Fruit fly (Drosophila melanogaster) whole organism, embryonic: ENCODE results near the gene CG7329.

Experiments used
- CG1024 ChIP-seq: fragments of 200-800 bp; sonication (Bioruptor generic); IDR thresholded peaks from 2 replicates; pipeline ENCODE4 v1.3.6; 2022; ENCODE audit warnings: missing biosample characterization, missing genetic modification characterization
- CG10543 ChIP-seq: fragments of 200-800 bp; sonication (Bioruptor generic); optimal IDR thresholded peaks from 3 replicates; lab custom pipeline; 2017; ENCODE audit warnings: missing biosample characterization, mild to moderate bottlenecking, missing genetic modification characterization, moderate library complexity
- CG11504 ChIP-seq: fragments of 200-800 bp; sonication (Bioruptor generic); optimal IDR thresholded peaks from 3 replicates; lab custom pipeline; 2019; ENCODE audit warnings: missing biosample characterization, mild to moderate bottlenecking, missing genetic modification characterization, moderate library complexity
- CG11723 ChIP-seq: fragments of 200-800 bp; sonication (Bioruptor generic); optimal IDR thresholded peaks from 2 replicates; lab custom pipeline; 2017; ENCODE audit warnings: missing biosample characterization, mild to moderate bottlenecking, missing genetic modification characterization
- CG1233 ChIP-seq: fragments of 200-800 bp; sonication (Bioruptor generic); optimal IDR thresholded peaks from 4 replicates; lab custom pipeline; 2018; ENCODE audit warnings: missing biosample characterization, mild to moderate bottlenecking, missing genetic modification characterization
- CG13775 ChIP-seq: fragments of 200-800 bp; sonication (Bioruptor generic); optimal IDR thresholded peaks from 3 replicates; lab custom pipeline; 2017; ENCODE audit warnings: missing biosample characterization, mild to moderate bottlenecking, missing genetic modification characterization
- CG17328 ChIP-seq: fragments of 200-800 bp; sonication (Bioruptor generic); IDR thresholded peaks from 2 replicates; pipeline ENCODE4 v1.3.6; 2022; ENCODE audit warnings: missing biosample characterization, missing genetic modification characterization
- CG18011 ChIP-seq: fragments of 200-800 bp; sonication (Bioruptor generic); optimal IDR thresholded peaks from 2 replicates; lab custom pipeline; 2017; ENCODE audit warnings: missing biosample characterization, missing genetic modification characterization, mild to moderate bottlenecking, moderate library complexity, missing genotype
- CG2678 ChIP-seq: fragments of 200-800 bp; sonication (Bioruptor generic); optimal IDR thresholded peaks from 3 replicates; lab custom pipeline; 2019; ENCODE audit warnings: missing biosample characterization, mild to moderate bottlenecking, missing genetic modification characterization, moderate library complexity
- CG30403 ChIP-seq: fragments of 200-800 bp; sonication (Bioruptor generic); optimal IDR thresholded peaks from 3 replicates; lab custom pipeline; 2016; ENCODE audit warnings: missing biosample characterization, missing genetic modification characterization
- CG33213 ChIP-seq: fragments of 200-800 bp; sonication (Bioruptor generic); optimal IDR thresholded peaks from 3 replicates; lab custom pipeline; 2016; ENCODE audit warnings: missing biosample characterization, missing genetic modification characterization
- CG3407 ChIP-seq: fragments of 200-800 bp; sonication (Bioruptor generic); optimal IDR thresholded peaks from 2 replicates; lab custom pipeline; 2018; ENCODE audit warnings: missing biosample characterization, mild to moderate bottlenecking, missing genetic modification characterization
- CG34422 ChIP-seq: fragments of 200-800 bp; sonication (Bioruptor generic); IDR thresholded peaks from 3 replicates; pipeline ENCODE4 v1.3.6; 2022; ENCODE audit warnings: missing biosample characterization, missing genetic modification characterization
- CG6254 ChIP-seq: fragments of 200-800 bp; sonication (Bioruptor generic); optimal IDR thresholded peaks from 3 replicates; lab custom pipeline; 2017; ENCODE audit warnings: mild to moderate bottlenecking, missing biosample characterization, missing genetic modification reagents, missing genetic modification characterization
- CG6654 ChIP-seq: fragments of 200-800 bp; sonication (Bioruptor generic); optimal IDR thresholded peaks from 2 replicates; lab custom pipeline; 2017; ENCODE audit warnings: missing biosample characterization, mild to moderate bottlenecking, missing genetic modification characterization
- CG8388 ChIP-seq: fragments of 200-800 bp; sonication (Bioruptor generic); optimal IDR thresholded peaks from 2 replicates; lab custom pipeline; 2019; ENCODE audit warnings: missing biosample characterization, mild to moderate bottlenecking, missing genetic modification characterization, moderate library complexity
- Dbx ChIP-seq: fragments of 200-800 bp; sonication (Bioruptor generic); IDR thresholded peaks from 3 replicates; pipeline ENCODE4 v1.3.6; 2022; ENCODE audit warnings: missing biosample characterization, missing genetic modification characterization
- Dek ChIP-seq: fragments of 200-800 bp; sonication (Bioruptor generic); optimal IDR thresholded peaks from 3 replicates; lab custom pipeline; 2019; ENCODE audit warnings: missing biosample characterization, mild to moderate bottlenecking, missing genetic modification characterization, moderate library complexity
- Dp ChIP-seq: fragments of 200-800 bp; sonication (Bioruptor generic); optimal IDR thresholded peaks from 2 replicates; lab custom pipeline; 2018; ENCODE audit warnings: missing biosample characterization, mild to moderate bottlenecking, missing genetic modification characterization, moderate library complexity
- Elba2 ChIP-seq: fragments of 200-800 bp; sonication (Bioruptor generic); optimal IDR thresholded peaks from 3 replicates; lab custom pipeline; 2016; ENCODE audit warnings: missing biosample characterization, missing genetic modification characterization
- H15 ChIP-seq: fragments of 200-800 bp; sonication (Bioruptor generic); IDR thresholded peaks from 3 replicates; pipeline ENCODE4 v1.3.6; 2022; ENCODE audit warnings: missing biosample characterization, missing genetic modification characterization
- HmgD ChIP-seq: fragments of 200-800 bp; sonication (Bioruptor generic); optimal IDR thresholded peaks from 3 replicates; lab custom pipeline; 2016; ENCODE audit warnings: missing biosample characterization, missing genetic modification characterization
- MTF-1 ChIP-seq: fragments of 200-800 bp; sonication (Bioruptor generic); optimal IDR thresholded peaks from 2 replicates; lab custom pipeline; 2018; ENCODE audit warnings: missing biosample characterization, mild to moderate bottlenecking, missing genetic modification characterization, borderline replicate concordance
- Ptx1 ChIP-seq: fragments of 200-800 bp; sonication (Bioruptor generic); IDR thresholded peaks from 2 replicates; pipeline ENCODE4 v1.3.6; 2022; ENCODE audit warnings: missing biosample characterization, missing genetic modification characterization
- Six4 ChIP-seq: fragments of 200-800 bp; sonication (Bioruptor generic); optimal IDR thresholded peaks from 2 replicates; lab custom pipeline; 2016; ENCODE audit warnings: missing biosample characterization, missing genetic modification characterization
- aop ChIP-seq: fragments of 200-800 bp; sonication (Bioruptor generic); IDR thresholded peaks from 2 replicates; pipeline ENCODE4 v1.3.6; 2022; ENCODE audit warnings: missing biosample characterization, missing genetic modification characterization
- ato ChIP-seq: fragments of 200-800 bp; sonication (Bioruptor generic); IDR thresholded peaks from 2 replicates; pipeline ENCODE4 v1.3.6; 2022; ENCODE audit warnings: missing biosample characterization, missing genetic modification characterization; ENCODE audit not compliant: partially characterized antibody
- caup ChIP-seq: fragments of 200-800 bp; sonication (Bioruptor generic); optimal IDR thresholded peaks from 3 replicates; lab custom pipeline; 2017; ENCODE audit warnings: missing biosample characterization, mild to moderate bottlenecking, missing genetic modification characterization, moderate library complexity; ENCODE audit not compliant: severe bottlenecking
- chm ChIP-seq: fragments of 200-800 bp; sonication (Bioruptor generic); IDR thresholded peaks from 2 replicates; pipeline ENCODE4 v1.3.6; 2022; ENCODE audit warnings: missing biosample characterization, missing genetic modification characterization
- crp ChIP-seq, 2 experiments: fragments of 200-800 bp; sonication (Bioruptor generic); optimal IDR thresholded peaks; 2 replicates in 1 of 2; 3 replicates in 1 of 2; lab custom pipeline; 2017; ENCODE audit warnings: missing biosample characterization in 2 of 2, missing genetic modification characterization in 2 of 2, mild to moderate bottlenecking in 1 of 2, moderate library complexity in 1 of 2
- cwo ChIP-seq: fragments of 200-800 bp; sonication (Bioruptor generic); optimal IDR thresholded peaks from 3 replicates; lab custom pipeline; 2017; ENCODE audit warnings: missing biosample characterization, missing genetic modification characterization, mild to moderate bottlenecking, moderate library complexity, missing genetic modification reagents
- dmrt11E ChIP-seq: fragments of 200-800 bp; sonication (Bioruptor generic); optimal IDR thresholded peaks from 3 replicates; lab custom pipeline; 2018; ENCODE audit warnings: missing biosample characterization, mild to moderate bottlenecking, missing genetic modification characterization, moderate library complexity
- eve ChIP-seq, 2 experiments: fragments of >200 bp; optimal IDR thresholded peaks; 2 replicates each; lab custom pipeline; 2017; ENCODE audit warnings: missing biosample characterization in 2 of 2, missing genetic modification characterization in 2 of 2
- fu2 ChIP-seq: fragments of 200-800 bp; sonication (Bioruptor generic); optimal IDR thresholded peaks from 2 replicates; lab custom pipeline; 2016; ENCODE audit warnings: missing biosample characterization, missing genetic modification characterization
- gfzf ChIP-seq: fragments of 200-800 bp; sonication (Bioruptor generic); optimal IDR thresholded peaks from 2 replicates; lab custom pipeline; 2016; ENCODE audit warnings: missing biosample characterization, mild to moderate bottlenecking, missing genetic modification characterization, moderate library complexity
- hb ChIP-seq: fragments of 200-800 bp; sonication (Bioruptor generic); IDR thresholded peaks from 3 replicates; pipeline ENCODE4 v1.3.6; 2022; ENCODE audit warnings: missing biosample characterization, missing genetic modification characterization; ENCODE audit not compliant: partially characterized antibody
- her ChIP-seq: fragments of 200-800 bp; sonication (Bioruptor generic); optimal IDR thresholded peaks from 2 replicates; lab custom pipeline; 2016; ENCODE audit warnings: missing biosample characterization, missing genetic modification characterization
- kni ChIP-seq: fragments of 200-800 bp; sonication (Bioruptor generic); optimal IDR thresholded peaks from 3 replicates; lab custom pipeline; 2017; ENCODE audit warnings: mild to moderate bottlenecking, missing biosample characterization, missing genetic modification reagents, missing genetic modification characterization
- onecut ChIP-seq: fragments of 200-800 bp; sonication (Bioruptor generic); IDR thresholded peaks from 2 replicates; pipeline ENCODE4 v1.3.6; 2022; ENCODE audit warnings: missing biosample characterization, missing genetic modification characterization
- org-1 ChIP-seq: fragments of 200-800 bp; sonication (Bioruptor generic); optimal IDR thresholded peaks from 2 replicates; lab custom pipeline; 2017; ENCODE audit warnings: missing biosample characterization, missing genetic modification characterization
- p53 ChIP-seq: fragments of 200-800 bp; sonication (Bioruptor generic); optimal IDR thresholded peaks from 2 replicates; lab custom pipeline; 2016; ENCODE audit warnings: missing biosample characterization, missing genetic modification characterization
- phol ChIP-seq: fragments of 200-800 bp; sonication (Bioruptor generic); optimal IDR thresholded peaks from 3 replicates; lab custom pipeline; 2018; ENCODE audit warnings: missing biosample characterization, mild to moderate bottlenecking, missing genetic modification characterization, moderate library complexity
- ro ChIP-seq: fragments of 200-800 bp; sonication (Bioruptor generic); IDR thresholded peaks from 2 replicates; pipeline ENCODE4 v1.3.6; 2022; ENCODE audit warnings: missing biosample characterization, missing genetic modification characterization
- run ChIP-seq: fragments of 200-800 bp; sonication (Bioruptor generic); optimal IDR thresholded peaks from 3 replicates; lab custom pipeline; 2018; ENCODE audit warnings: missing biosample characterization, mild to moderate bottlenecking, missing genetic modification characterization
- schlank ChIP-seq: fragments of 200-800 bp; sonication (Bioruptor generic); optimal IDR thresholded peaks from 2 replicates; lab custom pipeline; 2018; ENCODE audit warnings: missing biosample characterization, mild to moderate bottlenecking, missing genetic modification characterization
- seq ChIP-seq: fragments of 200-800 bp; sonication (Bioruptor generic); IDR thresholded peaks from 2 replicates; pipeline ENCODE4 v1.3.6; 2022; ENCODE audit warnings: missing biosample characterization, missing genetic modification characterization
- tap ChIP-seq: fragments of 200-800 bp; optimal IDR thresholded peaks from 3 replicates; lab custom pipeline; 2019; ENCODE audit warnings: missing biosample characterization, mild to moderate bottlenecking, missing genetic modification characterization, moderate library complexity
- tin ChIP-seq: fragments of 200-800 bp; sonication (Bioruptor generic); optimal IDR thresholded peaks from 3 replicates; lab custom pipeline; 2016; ENCODE audit warnings: missing biosample characterization, missing genetic modification characterization

Gene CG7329

dm6 chr2L:10661490-10662240 is 23.4 kb upstream of the CG7329 start, which contains the start of gene CG31871 (continued):
- TF ChIP-seq fu2 (GFP tag; lab: Kevin White, UChicago) (no peak), CG8388 (peak; percentile 75), CG1233 (GFP tag; lab: Kevin White, UChicago) (peak; percentile 53), Dp (GFP tag; lab: Kevin White, UChicago) (no peak), MTF-1 (GFP tag; lab: Kevin White, UChicago) (no peak), H15 (GFP tag; lab: Robert Waterston, UW) (0 out of 3 replicates have a peak, but pooled peaks have one; percentile 44), kni (peak; percentile 48), CG10543 (peak; percentile 32), Dek (tag; lab: Kevin White, UChicago) (peak; percentile 62), CG33213 (no peak), ato (0 out of 2 replicates have a peak, but pooled peaks have one; percentile 11), dmrt11E (tag; lab: Kevin White, UChicago) (peak; percentile 71), Elba2 (GFP tag; lab: Kevin White, UChicago) (no peak), ro (GFP tag; lab: Robert Waterston, UW) (peak; percentile 29; the same call in 1 of the 2 replicates), CG30403 (GFP tag; lab: Kevin White, UChicago) (peak; percentile 79), CG6254 (peak; percentile 35), onecut (GFP tag; lab: Robert Waterston, UW) (peak; percentile 29; the same call in 1 of the 2 replicates), Dbx (GFP tag; lab: Robert Waterston, UW) (peak; percentile 55; the same call in 1 of the 3 replicates), CG11723 (GFP tag; lab: Kevin White, UChicago) (peak; percentile 39), CG2678 (tag; lab: Kevin White, UChicago) (peak; percentile 88), CG13775 (peak; percentile 57), p53 (GFP tag; lab: Kevin White, UChicago) (no peak), HmgD (GFP tag; lab: Kevin White, UChicago) (no peak), org-1 (GFP tag; lab: Kevin White, UChicago) (peak; percentile 49), phol (peak; percentile 88), gfzf (no peak), tin (GFP tag; lab: Kevin White, UChicago) (peak; percentile 38), CG34422 (GFP tag; lab: Robert Waterston, UW) (peak; percentile 70; the same call in 2 of the 3 replicates), caup (peak; percentile 57), schlank (tag; lab: Kevin White, UChicago) (no peak), CG18011 (GFP tag; lab: Kevin White, UChicago) (peak; percentile 3), her (GFP tag; lab: Kevin White, UChicago) (no peak), run (tag; lab: Kevin White, UChicago) (peak; percentile 65), CG3407 (GFP tag; lab: Kevin White, UChicago) (peak; percentile 52), Ptx1 (GFP tag; lab: Robert Waterston, UW) (peak; percentile 75), Six4 (GFP tag; lab: Kevin White, UChicago) (peak; percentile 64), CG1024 (0 out of 2 replicates have a peak, but pooled peaks have one; percentile 20), chm (GFP tag; lab: Robert Waterston, UW) (0 out of 2 replicates have a peak, but pooled peaks have one; percentile 17), CG6654 (GFP tag; lab: Kevin White, UChicago) (peak; percentile 17), CG11504 (tag; lab: Kevin White, UChicago) (peak; percentile 90), eve (GFP tag; optimal IDR thresholded peaks at IDR 0.05; lab: Kevin White, UChicago) (peak in 1 of 2 experiments; percentile 77), hb (no peak), cwo (GFP tag; lab: Kevin White, UChicago) (peak; percentile 63), crp (GFP tag; optimal IDR thresholded peaks at IDR 0.05; lab: Kevin White, UChicago) (peak in 1 of 2 experiments; percentile 61), aop (GFP tag; lab: Robert Waterston, UW) (no peak), seq (GFP tag; lab: Robert Waterston, UW) (peak; percentile 38; the same call in 1 of the 2 replicates), CG17328 (GFP tag; lab: Robert Waterston, UW) (peak; percentile 73), tap (peak; percentile 75)
